Worm (Caenorhabditis elegans): ENCODE measurements around the gene cat-4.

- TF ChIP-seq lin-11 (tag; optimal IDR thresholded peaks at IDR 0.05) (no peak), ceh-34 (tag; optimal IDR thresholded peaks at IDR 0.05) (no peak), ets-4 (tag; optimal IDR thresholded peaks at IDR 0.05) (no peak)
These were observed 28.5 kb upstream of the cat-4 start, which contains the start of gene ppm-1.A for ce11 chrV:10536095-10536691.

All from whole organism, late embryonic.